Worm (Caenorhabditis elegans) whole organism, L4 larva: ENCODE measurements around the gene R07E5.11.
"Not testable (repeated sequence)": the region's sequence is repeated elsewhere in the genome, so short reads cannot be mapped to it uniquely, and the experiment has no call there.

ENCODE experiments used
- D1046.2 ChIP-seq: fragments of 200-800 bp; sonication (Bioruptor generic); IDR thresholded peaks from 2 replicates; pipeline ENCODE4 v1.3.6; 2022; ENCODE audit warnings: missing genetic modification characterization, missing compliant biosample characterization
- F26F4.8 ChIP-seq: fragments of 200-800 bp; sonication (Bioruptor generic); conservative IDR thresholded peaks from 2 replicates; pipeline ENCODE4 v1.3.6; 2022; ENCODE audit warnings: missing genetic modification characterization, missing compliant biosample characterization
- F44E2.7 ChIP-seq: fragments of 200-800 bp; sonication (Bioruptor generic); IDR thresholded peaks from 2 replicates; pipeline ENCODE4 v2.1.2; 2022; ENCODE audit warnings: missing genetic modification characterization, missing compliant biosample characterization
- Y5F2A.4 ChIP-seq: fragments of 200-800 bp; sonication (Bioruptor generic); optimal IDR thresholded peaks from 2 replicates; lab custom pipeline; 2018; ENCODE audit warnings: mild to moderate bottlenecking, missing genetic modification characterization, missing compliant biosample characterization
- Y75B8A.6 ChIP-seq: fragments of 200-800 bp; sonication (Bioruptor generic); IDR thresholded peaks from 2 replicates; pipeline ENCODE4 v1.3.6; 2022; ENCODE audit warnings: missing genetic modification reagents, missing genetic modification characterization, missing compliant biosample characterization
- ZK337.2 ChIP-seq: fragments of 200-800 bp; sonication (Bioruptor generic); IDR thresholded peaks from 2 replicates; pipeline ENCODE4 v1.3.6; 2022; ENCODE audit warnings: missing genetic modification reagents, missing genetic modification characterization, missing compliant biosample characterization
- ZK546.5 ChIP-seq, 2 experiments: sonication (generic microtip); optimal IDR thresholded peaks; 2 replicates each; lab custom pipeline; 2017; ENCODE audit warnings: missing biosample characterization in 2 of 2, missing genetic modification characterization in 2 of 2
- ama-1 ChIP-seq: fragments of 150-350 bp; optimal IDR thresholded peaks from 2 replicates; lab custom pipeline; 2014; ENCODE audit warnings: inconsistent platforms, mixed read lengths
- arid-1 ChIP-seq: fragments of 200-800 bp; sonication (Bioruptor generic); conservative IDR thresholded peaks from 2 replicates; pipeline ENCODE4 v1.3.6; 2022; ENCODE audit warnings: missing genetic modification reagents, missing genetic modification characterization, missing compliant biosample characterization
- ceh-44 ChIP-seq: fragments of 200-800 bp; sonication (Bioruptor generic); IDR thresholded peaks from 2 replicates; pipeline ENCODE4 v1.3.6; 2022; ENCODE audit warnings: missing genetic modification reagents, missing genetic modification characterization, missing compliant biosample characterization
- ctbp-1 ChIP-seq: fragments of 200-800 bp; sonication (Bioruptor generic); IDR thresholded peaks from 2 replicates; pipeline ENCODE4 v1.3.6; 2022; ENCODE audit warnings: missing genetic modification reagents, missing genetic modification characterization, missing compliant biosample characterization
- daf-16 ChIP-seq, 3 experiments: sonication (generic microtip); optimal IDR thresholded peaks; 2 replicates each; lab custom pipeline; 2016 to 2017; ENCODE audit warnings: missing genetic modification characterization in 3 of 3, missing genetic modification reagents in 3 of 3, mild to moderate bottlenecking in 2 of 3, missing compliant biosample characterization in 2 of 3, missing biosample characterization in 1 of 3, moderate library complexity in 1 of 3
- daf-19 ChIP-seq: fragments of 200-800 bp; sonication (Bioruptor generic); conservative IDR thresholded peaks from 2 replicates; pipeline ENCODE4 v1.3.6; 2022; ENCODE audit warnings: missing genetic modification characterization, missing compliant biosample characterization
- dmd-8 ChIP-seq: fragments of 200-800 bp; sonication (Bioruptor generic); IDR thresholded peaks from 2 replicates; pipeline ENCODE4 v1.3.6; 2022; ENCODE audit warnings: missing genetic modification characterization, missing compliant biosample characterization
- dpl-1 ChIP-seq: fragments of 150-350 bp; optimal IDR thresholded peaks from 2 replicates; lab custom pipeline; 2014; ENCODE audit warnings: missing biosample characterization, missing genetic modification reagents, missing genetic modification characterization
- duxl-1 ChIP-seq: sonication (generic microtip); optimal IDR thresholded peaks from 2 replicates; lab custom pipeline; 2016; ENCODE audit warnings: mild to moderate bottlenecking, missing genetic modification characterization, moderate library complexity, missing compliant biosample characterization; ENCODE audit not compliant: poor library complexity
- dve-1 ChIP-seq: sonication (generic microtip); optimal IDR thresholded peaks from 2 replicates; lab custom pipeline; 2017; ENCODE audit warnings: antibody characterized with exemption, mild to moderate bottlenecking, missing genetic modification characterization, missing compliant biosample characterization; ENCODE audit not compliant: insufficient read depth
- egl-43 ChIP-seq: fragments of 200-800 bp; sonication (Bioruptor generic); IDR thresholded peaks from 2 replicates; pipeline ENCODE4 v1.3.6; 2022; ENCODE audit warnings: missing genetic modification reagents, missing genetic modification characterization, missing compliant biosample characterization
- hif-1 ChIP-seq, 2 experiments: sonication (generic microtip); optimal IDR thresholded peaks; 2 replicates each; lab custom pipeline; 2016 to 2017; ENCODE audit warnings: missing compliant biosample characterization in 2 of 2, missing genetic modification characterization in 2 of 2, missing genetic modification reagents in 2 of 2, missing genotype in 2 of 2, mild to moderate bottlenecking in 1 of 2
- lim-7 ChIP-seq: fragments of 200-800 bp; sonication (Bioruptor generic); IDR thresholded peaks from 2 replicates; pipeline ENCODE4 v1.3.6; 2022; ENCODE audit warnings: missing genetic modification characterization, missing compliant biosample characterization
- lin-13 ChIP-seq: fragments of 150-350 bp; optimal IDR thresholded peaks from 2 replicates; lab custom pipeline; 2014; ENCODE audit warnings: missing biosample characterization, missing genetic modification reagents, missing genetic modification characterization
- lin-15B ChIP-seq: fragments of 150-350 bp; sonication (generic microtip); optimal IDR thresholded peaks from 3 replicates; lab custom pipeline; 2014; ENCODE audit warnings: missing biosample characterization, missing genetic modification characterization
- lin-39 ChIP-seq: fragments of 150-350 bp; optimal IDR thresholded peaks from 2 replicates; lab custom pipeline; 2014; ENCODE audit warnings: missing biosample characterization, missing genetic modification reagents, missing genetic modification characterization
- lsy-2 ChIP-seq, 2 experiments: fragments of 150-350 bp in 1 of 2; sonication (generic microtip) in 1 of 2; optimal IDR thresholded peaks; 2 replicates each; lab custom pipeline; 2014 to 2017; ENCODE audit warnings: missing biosample characterization in 2 of 2, missing genetic modification characterization in 2 of 2
- madf-5 ChIP-seq, 2 experiments: fragments of 200-800 bp; sonication (Bioruptor generic); IDR thresholded peaks; 2 replicates each; pipeline ENCODE4 v1.3.6; 2022; ENCODE audit warnings: missing compliant biosample characterization in 2 of 2, missing genetic modification characterization in 2 of 2
- madf-9 ChIP-seq: fragments of 200-800 bp; sonication (Bioruptor generic); conservative IDR thresholded peaks from 2 replicates; pipeline ENCODE4 v1.3.6; 2022; ENCODE audit warnings: missing genetic modification reagents, missing genetic modification characterization, missing compliant biosample characterization
- mdl-1 ChIP-seq, 2 experiments: fragments of 150-350 bp in 1 of 2; sonication (generic microtip) in 1 of 2; optimal IDR thresholded peaks; 2 replicates each; lab custom pipeline; 2014 to 2017; ENCODE audit warnings: missing biosample characterization in 2 of 2, missing genetic modification characterization in 2 of 2
- mdt-29 ChIP-seq: fragments of 200-800 bp; sonication (Bioruptor generic); IDR thresholded peaks from 2 replicates; pipeline ENCODE4 v1.3.6; 2022; ENCODE audit warnings: missing genetic modification reagents, missing genetic modification characterization, missing compliant biosample characterization
- mep-1 ChIP-seq: fragments of 150-350 bp; sonication (generic microtip); optimal IDR thresholded peaks from 3 replicates; lab custom pipeline; 2014; ENCODE audit warnings: missing biosample characterization, missing genetic modification characterization
- mes-2 ChIP-seq: sonication (generic microtip); optimal IDR thresholded peaks from 2 replicates; lab custom pipeline; 2016; ENCODE audit warnings: missing genotype, mild to moderate bottlenecking, missing genetic modification characterization, missing compliant biosample characterization; ENCODE audit not compliant: poor library complexity, severe bottlenecking
- mxl-2 ChIP-seq: fragments of 200-800 bp; sonication (Bioruptor generic); conservative IDR thresholded peaks from 2 replicates; pipeline ENCODE4 v1.3.6; 2022; ENCODE audit warnings: missing genetic modification reagents, missing genetic modification characterization, missing compliant biosample characterization
- mxl-3 ChIP-seq: fragments of 200-800 bp; sonication (Bioruptor generic); optimal IDR thresholded peaks from 2 replicates; lab custom pipeline; 2018; ENCODE audit warnings: mild to moderate bottlenecking, missing genetic modification characterization, missing compliant biosample characterization
- nhr-28 ChIP-seq: fragments of 150-350 bp; optimal IDR thresholded peaks from 2 replicates; lab custom pipeline; 2014; ENCODE audit warnings: missing biosample characterization, missing genetic modification characterization
- nhr-41 ChIP-seq: fragments of 200-800 bp; sonication (Bioruptor generic); IDR thresholded peaks from 2 replicates; pipeline ENCODE4 v1.3.6; 2022; ENCODE audit warnings: missing genetic modification reagents, missing genetic modification characterization, missing compliant biosample characterization
- nhr-48 ChIP-seq: sonication (generic microtip); optimal IDR thresholded peaks from 2 replicates; lab custom pipeline; 2016; ENCODE audit warnings: mild to moderate bottlenecking, missing genetic modification characterization, missing compliant biosample characterization
- nhr-77 ChIP-seq: fragments of 150-350 bp; optimal IDR thresholded peaks from 2 replicates; lab custom pipeline; 2014; ENCODE audit warnings: missing biosample characterization, missing genetic modification characterization
- php-3 ChIP-seq: fragments of 200-800 bp; sonication (Bioruptor generic); IDR thresholded peaks from 2 replicates; pipeline ENCODE4 v1.3.6; 2022; ENCODE audit warnings: missing genetic modification reagents, missing genetic modification characterization, missing compliant biosample characterization
- saeg-2 ChIP-seq: fragments of 200-800 bp; sonication (Bioruptor generic); IDR thresholded peaks from 2 replicates; pipeline ENCODE4 v1.3.6; 2022; ENCODE audit warnings: missing genetic modification reagents, missing genetic modification characterization, missing compliant biosample characterization
- sdz-12 ChIP-seq: fragments of 200-800 bp; sonication (Bioruptor generic); optimal IDR thresholded peaks from 2 replicates; lab custom pipeline; 2018; ENCODE audit warnings: mild to moderate bottlenecking, missing genetic modification characterization, missing compliant biosample characterization
- skn-1 ChIP-seq: fragments of 150-350 bp; optimal IDR thresholded peaks from 2 replicates; lab custom pipeline; 2014; ENCODE audit warnings: missing biosample characterization, missing genetic modification characterization
- snpc-1.2 ChIP-seq: fragments of 200-800 bp; sonication (Bioruptor generic); IDR thresholded peaks from 2 replicates; pipeline ENCODE4 v1.3.6; 2022; ENCODE audit warnings: missing genetic modification reagents, missing genetic modification characterization, missing compliant biosample characterization
- snpc-4 ChIP-seq: fragments of 150-350 bp; optimal IDR thresholded peaks from 2 replicates; lab custom pipeline; 2014; ENCODE audit warnings: missing biosample characterization, missing genetic modification characterization
- spr-1 ChIP-seq: sonication (generic microtip); optimal IDR thresholded peaks from 2 replicates; lab custom pipeline; 2016; ENCODE audit warnings: mild to moderate bottlenecking, missing genetic modification characterization, missing compliant biosample characterization
- zag-1 ChIP-seq: fragments of 150-350 bp; optimal IDR thresholded peaks from 2 replicates; lab custom pipeline; 2014; ENCODE audit warnings: missing biosample characterization, missing genetic modification characterization
- zfp-3 ChIP-seq: fragments of 200-800 bp; sonication (Bioruptor generic); conservative IDR thresholded peaks from 2 replicates; pipeline ENCODE4 v1.3.6; 2022; ENCODE audit warnings: missing genetic modification reagents, missing genetic modification characterization, missing compliant biosample characterization

R07E5.11 gene

DNA sequence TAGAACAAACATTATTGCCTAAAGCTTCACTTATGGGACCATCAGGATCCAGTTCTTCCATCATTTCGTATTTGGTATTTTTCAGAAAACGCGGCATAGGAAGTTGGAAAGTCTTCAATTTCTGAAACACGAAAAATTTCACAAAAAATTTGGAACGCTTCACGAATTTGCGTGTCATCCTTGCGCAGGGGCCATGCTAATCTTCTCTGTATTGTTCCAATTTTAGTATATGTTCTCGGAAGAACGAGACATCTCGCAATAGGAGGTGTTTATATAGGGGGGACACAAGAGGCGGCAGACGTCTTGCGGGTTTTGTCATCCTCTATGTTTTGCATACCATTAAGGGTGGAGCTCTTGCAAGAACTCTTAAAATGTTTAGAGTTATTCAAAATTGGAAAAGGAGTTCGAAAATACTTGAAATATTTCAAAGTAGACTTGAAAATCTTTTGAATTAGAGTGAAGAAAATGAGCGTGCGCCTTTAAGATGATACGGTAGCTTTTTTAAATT is 11.7 kb upstream of the R07E5.11 start (continued):
- peak; percentile 76 for TF ChIP-seq zfp-3 (GFP tag; lab: Robert Waterston, UW)
- peak; percentile 14 for TF ChIP-seq dpl-1 (GFP tag; lab: Kevin White, UChicago)
- TF ChIP-seq php-3 (GFP tag; lab: Robert Waterston, UW), result peak; percentile 79
- TF ChIP-seq Y75B8A.6 (GFP tag; lab: Robert Waterston, UW), result peak; percentile 74; the same call in 1 of the 2 replicates
- TF ChIP-seq nhr-41, result 0 out of 2 replicates have a peak, but pooled peaks have one; percentile 28
- TF ChIP-seq F44E2.7 (GFP tag; lab: Robert Waterston, UW), result 0 out of 2 replicates have a peak, but pooled peaks have one; percentile 83
- peak; percentile 91 for TF ChIP-seq D1046.2 (GFP tag; lab: Robert Waterston, UW)
- peak; percentile 81 for TF ChIP-seq F26F4.8 (GFP tag; lab: Robert Waterston, UW)
- TF ChIP-seq ctbp-1 (GFP tag; lab: Robert Waterston, UW), result peak; percentile 79
- peak; percentile 69; the same call in 1 of the 2 replicates for TF ChIP-seq saeg-2 (GFP tag; lab: Robert Waterston, UW)
- TF ChIP-seq lim-7 (GFP tag; lab: Robert Waterston, UW), result peak; percentile 88
- TF ChIP-seq spr-1 (tag; lab: Kevin White, UChicago), result peak; percentile 43
- peak; percentile 29 for TF ChIP-seq duxl-1
- peak; percentile 92 for TF ChIP-seq arid-1 (GFP tag; lab: Robert Waterston, UW)
- 0 out of 2 replicates have a peak, but pooled peaks have one; percentile 6 for TF ChIP-seq ZK337.2 (GFP tag; lab: Robert Waterston, UW)
- TF ChIP-seq daf-16 (GFP tag; optimal IDR thresholded peaks at IDR 0.05; lab: Kevin White, UChicago), result peak in 1 of 2 experiments; percentile 8
- TF ChIP-seq daf-16 (tag; optimal IDR thresholded peaks at IDR 0.05; lab: Kevin White, UChicago), result not testable (repeated sequence)
- 0 out of 2 replicates have a peak, but pooled peaks have one; percentile 31 for TF ChIP-seq mdt-29 (GFP tag; lab: Robert Waterston, UW)
- peak; percentile 82 for TF ChIP-seq snpc-4 (tag; lab: Kevin White, UChicago)
- TF ChIP-seq egl-43 (GFP tag; lab: Robert Waterston, UW), result peak; percentile 93
- TF ChIP-seq madf-5 (GFP tag; IDR thresholded peaks at IDR 0.05; lab: Robert Waterston, UW), result peak; percentile 60 to 80; a peak in 2 of 4 replicates
- 0 out of 2 replicates have a peak, but pooled peaks have one; percentile 42 for TF ChIP-seq mxl-2 (GFP tag; lab: Robert Waterston, UW)
- peak; percentile 86 for TF ChIP-seq snpc-1.2 (GFP tag; lab: Robert Waterston, UW)
- TF ChIP-seq ceh-44 (GFP tag; lab: Robert Waterston, UW), result 0 out of 2 replicates have a peak, but pooled peaks have one; percentile 40
- TF ChIP-seq madf-9 (GFP tag; lab: Robert Waterston, UW), result peak; percentile 85
- TF ChIP-seq dmd-8 (GFP tag; lab: Robert Waterston, UW), result peak; percentile 72

DNA sequence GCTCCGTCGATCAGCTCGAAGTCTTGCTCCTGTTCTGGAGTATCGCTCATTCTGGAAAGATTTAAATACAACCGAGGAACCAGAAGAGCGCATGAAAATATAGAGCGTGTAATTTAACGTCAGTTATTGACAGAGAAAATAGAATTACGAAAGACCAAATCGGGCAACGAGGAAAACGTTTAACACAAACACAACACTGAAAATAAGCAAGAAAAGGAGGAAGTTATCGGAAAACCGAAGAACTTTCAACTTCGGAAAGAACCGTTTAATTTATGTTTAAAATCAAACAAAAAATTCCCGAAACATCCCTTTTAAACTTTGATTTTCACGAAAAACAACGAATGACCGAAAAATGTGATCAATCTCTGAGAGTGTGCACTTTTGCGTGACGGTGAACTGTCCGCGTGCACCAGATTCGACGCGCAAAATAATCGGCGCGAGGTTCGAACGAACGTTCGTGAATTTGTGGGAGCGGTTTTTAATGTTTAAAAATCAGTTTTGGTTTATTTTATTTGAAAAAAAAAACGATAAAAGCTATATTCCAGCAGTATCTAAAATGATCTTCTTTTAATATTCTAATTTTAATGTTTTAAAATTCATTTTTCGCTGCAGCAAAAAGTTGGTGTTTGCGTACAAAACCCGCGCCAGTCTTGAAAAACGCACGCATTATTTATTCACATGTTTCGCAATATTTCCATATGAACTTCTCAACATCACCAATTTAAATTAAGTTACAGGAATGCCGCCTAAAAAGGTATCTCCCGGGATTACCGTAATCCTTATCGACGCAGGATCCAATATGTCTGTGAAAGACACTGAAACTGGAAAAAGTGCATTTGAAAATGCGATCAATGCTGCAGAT is 4.3 kb upstream of the R07E5.11 start, which contains the start of the genes R07E5.7 and cku-80:
TSS of gene R07E5.7 (minus strand) at position 51 of the 862 bp plus-strand sequence.
TSS of gene cku-80 (plus strand) at position 732 of the 862 bp plus-strand sequence.
- TF ChIP-seq lin-13 (peak; percentile 19), daf-19 (GFP tag; lab: Robert Waterston, UW) (0 out of 2 replicates have a peak, but pooled peaks have one; percentile 35), sdz-12 (GFP tag; lab: Kevin White, UChicago) (no peak), ZK546.5 (tag; optimal IDR thresholded peaks at IDR 0.05; lab: Kevin White, UChicago) (no peak), egl-43 (GFP tag; lab: Robert Waterston, UW) (no peak), mdl-1 (tag; optimal IDR thresholded peaks at IDR 0.05; lab: Kevin White, UChicago) (peak in 1 of 2 experiments; percentile 15), nhr-77 (peak; percentile 17), lin-15B (tag; lab: Kevin White, UChicago) (peak; percentile 33), lsy-2 (tag; optimal IDR thresholded peaks at IDR 0.05; lab: Kevin White, UChicago) (peak in 1 of 2 experiments; percentile 80), zag-1 (tag; lab: Kevin White, UChicago) (no peak), daf-16 (GFP tag; optimal IDR thresholded peaks at IDR 0.05; lab: Kevin White, UChicago) (no peak), daf-16 (tag; optimal IDR thresholded peaks at IDR 0.05; lab: Kevin White, UChicago) (peak; percentile 36), duxl-1 (peak; percentile 25), mxl-3 (no peak), skn-1 (tag; lab: Kevin White, UChicago) (no peak), Y5F2A.4 (no peak), ama-1 (lab: Kevin White, UChicago) (peak; percentile 27), hif-1 (tag; optimal IDR thresholded peaks at IDR 0.05; lab: Kevin White, UChicago) (peak in 1 of 2 experiments; percentile 72), mep-1 (tag; lab: Kevin White, UChicago) (peak; percentile 70), nhr-48 (tag; lab: Kevin White, UChicago) (peak; percentile 17), lin-39 (no peak), nhr-28 (tag; lab: Kevin White, UChicago) (peak; percentile 39), mes-2 (peak; percentile 76), dve-1 (tag; lab: Kevin White, UChicago) (peak; percentile 64)
